Fruit fly (Drosophila melanogaster) whole organism, pupa: Measurements from ENCODE around the gene ric8a.
A peak's percentile ranks its signal among the peaks of the same experiment; 100 is the strongest.

Source experiments
- CG10348 ChIP-seq: fragments of 200-800 bp; sonication (Bioruptor generic); IDR thresholded peaks from 2 replicates; pipeline ENCODE4 v1.3.6; 2022; ENCODE audit warnings: missing biosample characterization, missing genetic modification characterization
- CG12605 ChIP-seq: fragments of 200-800 bp; sonication (Bioruptor generic); IDR thresholded peaks from 2 replicates; pipeline ENCODE4 v1.3.6; 2022; ENCODE audit warnings: missing biosample characterization, missing genetic modification characterization
- CG13204 ChIP-seq: fragments of 200-800 bp; sonication (Bioruptor generic); optimal IDR thresholded peaks from 2 replicates; lab custom pipeline; 2018; ENCODE audit warnings: missing biosample characterization, mild to moderate bottlenecking, missing genetic modification characterization, moderate library complexity
- CG14655 ChIP-seq: fragments of 200-800 bp; sonication (Bioruptor generic); optimal IDR thresholded peaks from 3 replicates; lab custom pipeline; 2017; ENCODE audit warnings: mild to moderate bottlenecking, missing biosample characterization, missing genetic modification reagents, missing genetic modification characterization
- CG15710 ChIP-seq: fragments of 200-800 bp; sonication (Bioruptor generic); optimal IDR thresholded peaks from 2 replicates; lab custom pipeline; 2018; ENCODE audit warnings: missing biosample characterization, mild to moderate bottlenecking, missing genetic modification characterization, moderate library complexity
- CG17806 ChIP-seq: fragments of 200-800 bp; sonication (Bioruptor generic); optimal IDR thresholded peaks from 2 replicates; lab custom pipeline; 2018; ENCODE audit warnings: missing biosample characterization, mild to moderate bottlenecking, missing genetic modification characterization, moderate library complexity
- CG32121 ChIP-seq: fragments of 200-800 bp; sonication (Bioruptor generic); IDR thresholded peaks from 2 replicates; pipeline ENCODE4 v1.3.6; 2022; ENCODE audit warnings: missing biosample characterization, missing genetic modification characterization
- CG34367 ChIP-seq: fragments of 200-800 bp; sonication (Bioruptor generic); optimal IDR thresholded peaks from 2 replicates; lab custom pipeline; 2018; ENCODE audit warnings: missing biosample characterization, mild to moderate bottlenecking, missing genetic modification characterization
- CG4496 ChIP-seq: fragments of 200-800 bp; sonication (Bioruptor generic); IDR thresholded peaks from 3 replicates; pipeline ENCODE4 v1.3.6; 2022; ENCODE audit warnings: missing biosample characterization, missing genetic modification characterization
- CG8159 ChIP-seq: fragments of 200-800 bp; sonication (Bioruptor generic); optimal IDR thresholded peaks from 3 replicates; lab custom pipeline; 2018; ENCODE audit warnings: missing biosample characterization, mild to moderate bottlenecking, missing genetic modification characterization, moderate library complexity
- CG8301 ChIP-seq: fragments of 200-800 bp; sonication (Bioruptor generic); optimal IDR thresholded peaks from 2 replicates; lab custom pipeline; 2018; ENCODE audit warnings: missing biosample characterization, mild to moderate bottlenecking, missing genetic modification characterization
- CG9948 ChIP-seq: fragments of 200-800 bp; sonication (Bioruptor generic); optimal IDR thresholded peaks from 2 replicates; lab custom pipeline; 2018; ENCODE audit warnings: missing biosample characterization, mild to moderate bottlenecking, missing genetic modification characterization, moderate library complexity
- D1 ChIP-seq: fragments of 200-800 bp; sonication (Bioruptor generic); optimal IDR thresholded peaks from 2 replicates; lab custom pipeline; 2018; ENCODE audit warnings: missing biosample characterization, mild to moderate bottlenecking, missing genetic modification characterization, moderate library complexity
- EcR ChIP-seq: fragments of 200-800 bp; sonication (Bioruptor generic); optimal IDR thresholded peaks from 3 replicates; lab custom pipeline; 2019; ENCODE audit warnings: missing biosample characterization, missing genetic modification characterization, mild to moderate bottlenecking, moderate library complexity, missing genetic modification reagents
- Ets98B ChIP-seq: fragments of 200-800 bp; sonication (Bioruptor generic); IDR thresholded peaks from 2 replicates; pipeline ENCODE4 v1.3.6; 2022; ENCODE audit warnings: missing biosample characterization, missing genetic modification characterization
- Pif1A ChIP-seq: fragments of 200-800 bp; sonication (Bioruptor generic); optimal IDR thresholded peaks from 3 replicates; lab custom pipeline; 2016; ENCODE audit warnings: missing biosample characterization, missing genetic modification characterization
- Pif1B ChIP-seq: fragments of 200-800 bp; sonication (Bioruptor generic); optimal IDR thresholded peaks from 3 replicates; lab custom pipeline; 2016; ENCODE audit warnings: missing biosample characterization, missing genetic modification characterization
- Snoo ChIP-seq: fragments of 200-800 bp; sonication (Bioruptor generic); optimal IDR thresholded peaks from 3 replicates; lab custom pipeline; 2017; ENCODE audit warnings: missing biosample characterization, mild to moderate bottlenecking, missing genetic modification characterization, inconsistent platforms
- fd96Ca ChIP-seq: fragments of 200-800 bp; sonication (Bioruptor generic); IDR thresholded peaks from 3 replicates; pipeline ENCODE4 v1.3.6; 2022; ENCODE audit warnings: missing biosample characterization, missing genetic modification characterization
- gl ChIP-seq: fragments of 200-800 bp; sonication (Bioruptor generic); optimal IDR thresholded peaks from 2 replicates; lab custom pipeline; 2018; ENCODE audit warnings: missing biosample characterization, mild to moderate bottlenecking, missing genetic modification characterization
- rn ChIP-seq: fragments of 200-800 bp; sonication (Bioruptor generic); IDR thresholded peaks from 2 replicates; pipeline ENCODE4 v1.3.6; 2022; ENCODE audit warnings: missing biosample characterization, missing genetic modification characterization

Gene ric8a

DNA sequence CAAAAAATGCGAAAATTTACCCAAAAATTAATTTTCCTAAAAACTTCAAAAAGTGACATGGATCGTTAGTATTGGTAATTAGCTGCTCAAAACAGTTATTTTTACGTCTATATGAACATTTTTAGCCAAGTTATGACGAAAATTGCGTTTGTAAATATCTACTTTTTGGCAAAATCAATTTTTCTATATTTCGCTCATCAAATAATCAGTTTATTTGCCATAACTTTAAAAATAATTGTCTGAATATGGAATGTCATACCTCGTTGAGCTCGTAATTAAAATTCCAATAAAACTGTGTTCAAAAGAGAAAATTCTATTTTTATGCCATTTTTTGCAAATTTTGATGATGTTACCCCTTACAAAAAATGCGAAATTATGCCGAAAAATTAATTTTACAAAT is 40.5 kb downstream of the ric8a start:
- TF ChIP-seq CG4496 (no peak), CG13204 (GFP tag; lab: Kevin White, UChicago) (no peak), Ets98B (GFP tag; lab: Robert Waterston, UW) (no peak), CG12605 (GFP tag; lab: Robert Waterston, UW) (no peak), CG34367 (tag; lab: Kevin White, UChicago) (no peak)

DNA sequence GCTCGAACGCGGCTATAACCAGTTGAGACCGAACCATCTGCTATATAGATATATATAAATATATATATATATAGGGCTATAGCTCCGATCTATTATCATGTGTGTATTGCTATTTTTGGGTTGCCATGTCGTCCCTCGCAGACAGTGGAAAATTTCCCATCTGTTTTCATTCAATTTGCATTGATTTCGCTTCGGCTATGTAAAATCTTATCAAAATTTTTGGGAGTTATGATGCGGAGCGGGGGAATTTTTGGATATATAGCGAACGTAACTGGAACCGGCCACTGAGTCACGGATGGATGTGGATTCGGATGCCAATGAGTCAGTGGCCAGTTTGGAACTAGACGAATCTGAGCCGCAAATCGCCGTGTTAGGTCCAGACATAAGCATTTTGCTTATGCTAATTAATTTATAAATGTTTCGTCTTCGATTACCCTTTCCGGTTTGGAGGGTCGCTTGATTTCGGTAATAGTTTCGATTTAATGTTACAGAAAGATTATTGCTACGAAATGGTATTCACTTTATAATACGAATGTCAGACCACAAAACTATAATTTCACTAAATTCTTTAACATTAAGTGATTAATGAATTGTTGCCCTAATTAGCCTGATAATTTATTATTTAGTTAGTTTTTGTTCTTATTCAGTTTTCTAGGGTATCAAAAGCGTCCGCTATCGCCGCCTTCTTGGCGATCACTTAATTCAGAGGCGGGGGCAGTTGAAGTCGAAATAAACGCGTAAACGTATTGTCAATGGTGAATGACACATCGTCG is 41.9 kb downstream of the ric8a start:
- TF ChIP-seq Pif1B (no peak), CG12605 (GFP tag; lab: Robert Waterston, UW) (no peak), fd96Ca (GFP tag; lab: Robert Waterston, UW) (no peak), CG17806 (tag; lab: Kevin White, UChicago) (no peak), rn (GFP tag; lab: Robert Waterston, UW) (no peak)

DNA sequence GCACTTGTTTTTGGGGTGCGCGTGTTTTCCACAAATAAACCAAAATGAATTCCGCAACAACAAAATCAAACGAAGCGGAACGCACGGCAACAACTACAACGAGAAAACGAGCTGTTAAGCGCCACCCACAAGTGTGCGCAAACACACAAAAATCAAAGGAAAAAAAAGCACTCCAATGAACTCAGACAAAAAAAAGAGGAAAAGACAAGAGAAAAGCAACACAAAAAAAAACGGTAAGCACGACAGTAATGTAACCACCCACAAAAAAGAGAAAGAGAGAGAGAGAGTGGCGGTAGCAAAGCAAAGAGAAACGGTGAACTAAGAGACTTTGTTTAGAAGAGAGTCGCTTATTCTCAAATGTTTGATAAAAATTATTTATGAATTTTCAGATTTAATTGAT is 49.8 kb downstream of the ric8a start:
- peak; percentile 88 for TF ChIP-seq Snoo (tag; lab: Kevin White, UChicago)
- TF ChIP-seq CG8159 (tag; lab: Kevin White, UChicago) = peak; percentile 71
- peak; percentile 68 for TF ChIP-seq CG9948 (tag; lab: Kevin White, UChicago)
- peak; percentile 86 for TF ChIP-seq CG34367 (tag; lab: Kevin White, UChicago)
- peak; percentile 85 for TF ChIP-seq CG13204 (GFP tag; lab: Kevin White, UChicago)
- TF ChIP-seq CG14655 (GFP tag; lab: Kevin White, UChicago) = peak; percentile 82
- TF ChIP-seq CG17806 (tag; lab: Kevin White, UChicago) = peak; percentile 72
- peak; percentile 92 for TF ChIP-seq fd96Ca (GFP tag; lab: Robert Waterston, UW)
- peak; percentile 99 for TF ChIP-seq CG12605 (GFP tag; lab: Robert Waterston, UW)
- TF ChIP-seq Ets98B (GFP tag; lab: Robert Waterston, UW) = peak; percentile 97
- TF ChIP-seq CG32121 (GFP tag; lab: Robert Waterston, UW) = peak; percentile 97
- peak; percentile 94 for TF ChIP-seq Pif1A (GFP tag; lab: Kevin White, UChicago)
- TF ChIP-seq CG8301 = peak; percentile 74
- TF ChIP-seq rn (GFP tag; lab: Robert Waterston, UW) = peak; percentile 90
- peak; percentile 78 for TF ChIP-seq CG15710 (tag; lab: Kevin White, UChicago)
- TF ChIP-seq Pif1B = peak; percentile 86
- no peak for TF ChIP-seq EcR
- peak; percentile 93 for TF ChIP-seq gl (tag; lab: Kevin White, UChicago)
- TF ChIP-seq CG4496 = peak; percentile 99
- TF ChIP-seq CG10348 (GFP tag; lab: Robert Waterston, UW) = no peak
- no peak for TF ChIP-seq D1 (tag; lab: Kevin White, UChicago)
- TF ChIP-seq, all 21 proteins: peak for 18
